Worm (Caenorhabditis elegans) whole organism, young adult: Measurements from ENCODE around the gene cyp-25A6.

ENCODE experiments used
- F23B12.7 ChIP-seq: sonication (generic microtip); optimal IDR thresholded peaks from 2 replicates; lab custom pipeline; 2017; ENCODE audit warnings: missing genetic modification characterization, mild to moderate bottlenecking, missing compliant biosample characterization, antibody characterized with exemption, moderate library complexity; ENCODE audit not compliant: insufficient read depth
- T07F8.4 ChIP-seq: sonication (generic microtip); optimal IDR thresholded peaks from 2 replicates; lab custom pipeline; 2016; ENCODE audit warnings: mild to moderate bottlenecking, missing genetic modification characterization, moderate library complexity, missing compliant biosample characterization
- lsl-1 ChIP-seq: fragments of 200-800 bp; sonication (Bioruptor generic); optimal IDR thresholded peaks from 2 replicates; lab custom pipeline; 2018; ENCODE audit warnings: mild to moderate bottlenecking, missing genetic modification characterization, moderate library complexity, missing compliant biosample characterization
- madf-6 ChIP-seq: fragments of 200-800 bp; sonication (Bioruptor generic); IDR thresholded peaks from 2 replicates; pipeline ENCODE4 v1.3.6; 2022; ENCODE audit warnings: missing genetic modification reagents, missing genetic modification characterization, missing compliant biosample characterization
- sea-2 ChIP-seq: fragments of 200-800 bp; sonication (Bioruptor generic); IDR thresholded peaks from 2 replicates; pipeline ENCODE4 v1.3.6; 2022; ENCODE audit warnings: missing genetic modification characterization, missing compliant biosample characterization

DNA sequence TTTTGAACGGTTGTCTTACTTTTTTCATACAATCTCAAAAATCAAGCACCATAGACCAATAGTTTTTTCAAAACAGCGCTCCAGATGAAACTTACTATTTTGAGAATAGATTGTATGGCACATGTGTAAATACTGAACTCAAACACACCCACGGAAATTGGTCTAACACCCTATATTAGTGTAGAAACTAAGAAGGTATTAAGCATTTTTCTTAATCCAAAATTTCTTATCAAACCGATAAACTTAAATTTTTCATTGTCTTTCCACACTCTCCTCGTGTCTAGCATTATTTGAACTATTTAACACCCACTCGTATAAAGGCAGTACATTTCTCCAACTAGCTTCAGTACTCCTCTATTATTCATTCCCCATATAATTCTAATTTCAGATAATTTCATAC is 47.1 kb upstream of the cyp-25A6 start:
- TF ChIP-seq F23B12.7 (tag; lab: Kevin White, UChicago) = no peak
- TF ChIP-seq sea-2 (GFP tag; lab: Robert Waterston, UW) = no peak
- no peak for TF ChIP-seq madf-6 (GFP tag; lab: Robert Waterston, UW)
- TF ChIP-seq lsl-1 (GFP tag; lab: Kevin White, UChicago) = no peak
- TF ChIP-seq T07F8.4 = no peak
